Worm (Caenorhabditis elegans) whole organism, late embryonic: ENCODE data around the gene srt-12.

Source experiments
- C08G9.2 ChIP-seq: sonication (generic microtip); optimal IDR thresholded peaks from 2 replicates; lab custom pipeline; 2016; ENCODE audit warnings: mild to moderate bottlenecking, missing genetic modification characterization, moderate library complexity, missing compliant biosample characterization
- C38D4.7 ChIP-seq: fragments of 200-800 bp; sonication (Bioruptor generic); optimal IDR thresholded peaks from 2 replicates; lab custom pipeline; 2018; ENCODE audit warnings: mild to moderate bottlenecking, missing genetic modification characterization, moderate library complexity, missing compliant biosample characterization
- K02D7.2 ChIP-seq: sonication (generic microtip); optimal IDR thresholded peaks from 2 replicates; lab custom pipeline; 2017; ENCODE audit warnings: mild to moderate bottlenecking, missing genetic modification characterization, missing compliant biosample characterization
- K09A11.1 ChIP-seq: sonication (generic microtip); optimal IDR thresholded peaks from 2 replicates; lab custom pipeline; 2017; ENCODE audit warnings: antibody characterized with exemption, mild to moderate bottlenecking, missing genetic modification characterization, missing compliant biosample characterization; ENCODE audit not compliant: insufficient read depth
- Y22D7AL.16 ChIP-seq: sonication (generic microtip); optimal IDR thresholded peaks from 2 replicates; lab custom pipeline; 2016; ENCODE audit warnings: missing genetic modification characterization, missing compliant biosample characterization
- ama-1 ChIP-seq: fragments of 150-350 bp; optimal IDR thresholded peaks from 2 replicates; lab custom pipeline; 2014
- ceh-14 ChIP-seq: sonication (generic microtip); optimal IDR thresholded peaks from 2 replicates; lab custom pipeline; 2016; ENCODE audit warnings: missing genotype, missing genetic modification characterization, missing compliant biosample characterization
- ceh-22 ChIP-seq: sonication (generic microtip); optimal IDR thresholded peaks from 2 replicates; lab custom pipeline; 2017; ENCODE audit warnings: missing biosample characterization, missing genetic modification characterization
- ceh-30 ChIP-seq: fragments of 150-350 bp; optimal IDR thresholded peaks from 2 replicates; lab custom pipeline; 2014; ENCODE audit warnings: missing biosample characterization, missing genetic modification characterization
- ceh-48 ChIP-seq: sonication (generic microtip); optimal IDR thresholded peaks from 2 replicates; lab custom pipeline; 2016; ENCODE audit warnings: missing genetic modification characterization, inconsistent platforms, missing compliant biosample characterization
- ceh-6 ChIP-seq: fragments of 200-800 bp; sonication (Bioruptor generic); optimal IDR thresholded peaks from 2 replicates; lab custom pipeline; 2018; ENCODE audit warnings: mild to moderate bottlenecking, missing genetic modification characterization, missing compliant biosample characterization
- ceh-9 ChIP-seq: sonication (generic microtip); optimal IDR thresholded peaks from 2 replicates; lab custom pipeline; 2016; ENCODE audit warnings: mild to moderate bottlenecking, missing genetic modification characterization, inconsistent platforms, missing compliant biosample characterization
- che-1 ChIP-seq: sonication (generic microtip); optimal IDR thresholded peaks from 2 replicates; lab custom pipeline; 2016; ENCODE audit warnings: mild to moderate bottlenecking, missing genetic modification characterization, missing compliant biosample characterization
- dmd-4 ChIP-seq: sonication (generic microtip); optimal IDR thresholded peaks from 2 replicates; lab custom pipeline; 2016; ENCODE audit warnings: borderline replicate concordance, missing genetic modification characterization, missing compliant biosample characterization
- elt-2 ChIP-seq: sonication (generic microtip); optimal IDR thresholded peaks from 2 replicates; lab custom pipeline; 2016; ENCODE audit warnings: missing genetic modification reagents, missing genetic modification characterization, missing compliant biosample characterization
- elt-4 ChIP-seq: sonication (generic microtip); optimal IDR thresholded peaks from 2 replicates; lab custom pipeline; 2016; ENCODE audit warnings: missing genetic modification characterization, missing compliant biosample characterization
- eyg-1 ChIP-seq: sonication (generic microtip); optimal IDR thresholded peaks from 2 replicates; lab custom pipeline; 2016; ENCODE audit warnings: missing genotype, missing genetic modification characterization, missing compliant biosample characterization
- fkh-10 ChIP-seq: fragments of 150-350 bp; optimal IDR thresholded peaks from 2 replicates; lab custom pipeline; 2014; ENCODE audit warnings: missing biosample characterization, missing genetic modification reagents, missing genetic modification characterization
- gmeb-2 ChIP-seq: sonication (generic microtip); optimal IDR thresholded peaks from 2 replicates; lab custom pipeline; 2016; ENCODE audit warnings: missing genetic modification characterization, inconsistent platforms, missing compliant biosample characterization
- hlh-13 ChIP-seq: fragments of 200-800 bp; sonication (Bioruptor generic); optimal IDR thresholded peaks from 2 replicates; lab custom pipeline; 2018; ENCODE audit warnings: mild to moderate bottlenecking, missing genetic modification characterization, missing compliant biosample characterization
- hlh-30 ChIP-seq: sonication (generic microtip); optimal IDR thresholded peaks from 2 replicates; lab custom pipeline; 2017; ENCODE audit warnings: antibody characterized with exemption, missing genetic modification characterization, missing compliant biosample characterization; ENCODE audit not compliant: insufficient read depth
- hlh-6 ChIP-seq: sonication (generic microtip); optimal IDR thresholded peaks from 2 replicates; lab custom pipeline; 2016; ENCODE audit warnings: missing genotype, missing genetic modification characterization, missing compliant biosample characterization
- lin-11 ChIP-seq: fragments of 200-800 bp; sonication (Bioruptor generic); optimal IDR thresholded peaks from 2 replicates; lab custom pipeline; 2018; ENCODE audit warnings: mild to moderate bottlenecking, missing genetic modification characterization, missing compliant biosample characterization
- npax-4 ChIP-seq: sonication (generic microtip); optimal IDR thresholded peaks from 2 replicates; lab custom pipeline; 2016; ENCODE audit warnings: missing genetic modification characterization, missing compliant biosample characterization
- odd-2 ChIP-seq: sonication (generic microtip); optimal IDR thresholded peaks from 2 replicates; lab custom pipeline; 2017; ENCODE audit warnings: antibody characterized with exemption, mild to moderate bottlenecking, missing genetic modification characterization, missing compliant biosample characterization
- pat-9 ChIP-seq: fragments of 200-800 bp; sonication (Bioruptor generic); optimal IDR thresholded peaks from 2 replicates; lab custom pipeline; 2018; ENCODE audit warnings: mild to moderate bottlenecking, missing genetic modification characterization, moderate library complexity, missing compliant biosample characterization
- pax-1 ChIP-seq: fragments of 150-350 bp; optimal IDR thresholded peaks from 2 replicates; lab custom pipeline; 2014; ENCODE audit warnings: missing biosample characterization, missing genetic modification characterization
- rnt-1 ChIP-seq: sonication (generic microtip); optimal IDR thresholded peaks from 2 replicates; lab custom pipeline; 2016; ENCODE audit warnings: missing genetic modification characterization, missing compliant biosample characterization
- tbx-7 ChIP-seq: sonication (generic microtip); optimal IDR thresholded peaks from 2 replicates; lab custom pipeline; 2016; ENCODE audit warnings: missing genotype, missing genetic modification characterization, missing compliant biosample characterization
- ttx-3 ChIP-seq: sonication (generic microtip); optimal IDR thresholded peaks from 2 replicates; lab custom pipeline; 2016; ENCODE audit warnings: missing genetic modification reagents, missing genetic modification characterization, missing compliant biosample characterization
- unc-3 ChIP-seq, 2 experiments: fragments of 200-800 bp in 1 of 2; sonication (Bioruptor generic) in 1 of 2; sonication (generic microtip) in 1 of 2; conservative IDR thresholded peaks in 1 of 2; optimal IDR thresholded peaks in 1 of 2; 2 replicates each; pipeline versions ENCODE4 v1.3.6 to Lab custom; 2016 to 2022; ENCODE audit warnings: missing compliant biosample characterization in 2 of 2, missing genetic modification characterization in 2 of 2, missing genetic modification reagents in 1 of 2
- unc-55 ChIP-seq: sonication (generic microtip); optimal IDR thresholded peaks from 2 replicates; lab custom pipeline; 2017; ENCODE audit warnings: missing biosample characterization, missing genetic modification reagents, missing genetic modification characterization
- unc-86 ChIP-seq: sonication (generic microtip); optimal IDR thresholded peaks from 2 replicates; lab custom pipeline; 2016; ENCODE audit warnings: missing genetic modification characterization, missing compliant biosample characterization
- zip-5 ChIP-seq: sonication (generic microtip); optimal IDR thresholded peaks from 2 replicates; lab custom pipeline; 2016; ENCODE audit warnings: missing genetic modification characterization, missing compliant biosample characterization
- ztf-16 ChIP-seq: sonication (generic microtip); optimal IDR thresholded peaks from 2 replicates; lab custom pipeline; 2017; ENCODE audit warnings: missing genetic modification characterization, missing compliant biosample characterization

The srt-12 gene

DNA sequence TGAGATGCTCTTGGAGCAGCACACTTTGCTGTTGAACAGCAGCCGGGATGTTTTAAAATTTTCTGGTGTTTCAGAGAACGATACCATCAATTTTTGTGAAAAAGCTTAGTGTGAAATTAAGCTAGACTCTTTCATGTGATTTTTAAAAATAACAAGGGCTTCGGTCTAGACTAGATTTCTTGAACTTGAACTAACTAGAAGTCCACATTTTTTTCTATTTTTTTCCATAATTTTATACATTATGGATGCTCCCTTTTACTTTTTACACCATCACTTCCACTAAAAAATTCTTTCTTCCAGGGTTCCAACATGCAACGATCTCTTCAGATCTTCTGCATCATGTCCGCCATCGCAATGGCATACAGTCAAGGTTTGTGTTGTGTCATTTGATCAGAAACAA, 6.2 kb downstream of the srt-12 start, which contains the start of gene nlp-13:
Gene nlp-13, plus strand, starts transcription at position 301 of the 400 bp plus-strand sequence.
- TF ChIP-seq dmd-4 (tag; lab: Kevin White, UChicago) (no peak), ceh-9 (no peak), pax-1 (no peak)
- TF ChIP-seq, all 69 proteins: peak for 0

DNA sequence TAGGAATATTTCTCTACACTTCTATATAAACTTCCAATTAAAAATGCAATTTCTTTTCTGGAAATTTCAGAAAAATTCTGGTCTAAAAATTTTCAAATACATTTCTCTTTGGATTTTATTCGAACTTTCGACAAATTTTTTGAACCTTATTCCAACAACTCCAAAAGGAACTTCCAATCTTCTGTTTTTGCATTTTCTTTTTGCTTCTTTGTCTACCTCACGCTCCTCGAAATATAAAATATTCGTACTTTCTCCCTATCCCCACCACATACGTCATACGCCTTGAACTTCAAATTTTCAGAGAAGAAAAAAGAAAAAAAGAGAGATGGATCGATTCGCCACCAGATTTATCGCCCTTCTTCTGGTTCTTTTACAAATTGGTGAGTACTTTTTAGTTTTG, 23.0 kb downstream of the srt-12 start, which contains the start of gene nlp-9:
Gene nlp-9, plus strand, starts transcription at position 301 of the 400 bp plus-strand sequence.
- TF ChIP-seq zip-5 (tag; lab: Kevin White, UChicago) (no peak), fkh-10 (GFP tag; lab: Kevin White, UChicago) (no peak), unc-3 (GFP tag; conservative IDR thresholded peaks at IDR 0.05; lab: Robert Waterston, UW) (no peak), unc-3 (tag; optimal IDR thresholded peaks at IDR 0.05; lab: Kevin White, UChicago) (no peak), C38D4.7 (GFP tag; lab: Kevin White, UChicago) (no peak), pat-9 (tag; lab: Kevin White, UChicago) (no peak), unc-55 (no peak), ztf-16 (no peak), odd-2 (tag; lab: Kevin White, UChicago) (no peak), C08G9.2 (tag; lab: Kevin White, UChicago) (no peak), ttx-3 (tag; lab: Kevin White, UChicago) (no peak), hlh-6 (tag; lab: Kevin White, UChicago) (no peak), elt-2 (tag; lab: Kevin White, UChicago) (no peak), K09A11.1 (tag; lab: Kevin White, UChicago) (no peak), ceh-30 (tag; lab: Kevin White, UChicago) (no peak), pax-1 (no peak), rnt-1 (tag; lab: Kevin White, UChicago) (no peak), che-1 (tag; lab: Kevin White, UChicago) (no peak), ceh-22 (no peak), lin-11 (no peak)
- TF ChIP-seq, all 69 proteins: peak for 0

DNA sequence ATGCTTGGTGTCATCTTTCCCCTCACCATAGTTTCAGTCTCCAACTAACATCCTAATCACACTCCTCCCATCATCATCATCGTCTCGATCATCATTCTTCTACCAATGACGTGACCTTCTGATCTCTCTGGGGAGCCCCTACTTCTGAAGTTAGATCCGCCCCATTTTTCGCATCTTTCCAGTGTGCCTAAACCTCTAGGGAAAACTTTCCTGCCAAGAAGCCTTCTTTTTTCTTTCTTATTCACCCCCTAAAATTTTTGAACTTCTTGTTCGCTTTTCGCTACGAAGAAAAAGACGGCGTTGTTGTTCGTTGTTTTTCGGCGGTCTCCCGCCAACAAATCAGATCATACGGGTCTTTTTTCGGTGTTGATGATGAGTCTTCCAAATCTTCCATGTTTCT, 24.1 kb downstream of the srt-12 start:
- no peak for TF ChIP-seq npax-4 (tag; lab: Kevin White, UChicago)
- no peak for TF ChIP-seq elt-4
- no peak for TF ChIP-seq elt-2 (tag; lab: Kevin White, UChicago)
- TF ChIP-seq hlh-13 (GFP tag; lab: Kevin White, UChicago): no peak
- no peak for TF ChIP-seq rnt-1 (tag; lab: Kevin White, UChicago)
- no peak for TF ChIP-seq unc-3 (GFP tag; conservative IDR thresholded peaks at IDR 0.05; lab: Robert Waterston, UW)
- TF ChIP-seq unc-3 (tag; optimal IDR thresholded peaks at IDR 0.05; lab: Kevin White, UChicago): peak; percentile 5
- TF ChIP-seq tbx-7 (tag; lab: Kevin White, UChicago): no peak
- TF ChIP-seq, all 69 proteins: peak for 1

DNA sequence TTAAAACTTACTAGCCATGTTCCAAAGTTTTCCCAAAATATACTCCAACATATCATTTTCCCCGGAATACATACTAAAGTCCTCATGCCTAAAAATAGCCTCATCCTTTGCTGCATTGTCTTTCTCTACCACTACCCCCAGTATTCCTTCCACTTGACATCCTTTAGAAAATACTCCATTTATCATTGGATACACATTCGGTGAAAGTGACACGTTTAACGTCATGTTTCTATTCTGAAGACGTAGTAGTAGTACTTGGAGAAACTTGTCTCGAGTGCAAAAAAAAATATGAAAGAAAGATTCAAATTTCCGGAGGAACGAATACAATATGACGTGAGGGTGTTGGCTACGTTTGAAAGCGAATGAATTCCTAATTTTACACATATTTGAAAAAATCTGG, 25.4 kb downstream of the srt-12 start:
- no peak for TF ChIP-seq ama-1
- no peak for TF ChIP-seq elt-4
- TF ChIP-seq ceh-9: no peak
- no peak for TF ChIP-seq ceh-14 (tag; lab: Kevin White, UChicago)
- no peak for TF ChIP-seq eyg-1 (tag; lab: Kevin White, UChicago)
- TF ChIP-seq ttx-3 (tag; lab: Kevin White, UChicago): no peak
- no peak for TF ChIP-seq ceh-30 (tag; lab: Kevin White, UChicago)
- no peak for TF ChIP-seq zip-5 (tag; lab: Kevin White, UChicago)
- TF ChIP-seq rnt-1 (tag; lab: Kevin White, UChicago): no peak
- TF ChIP-seq ceh-48 (tag; lab: Kevin White, UChicago): no peak
- TF ChIP-seq gmeb-2 (tag; lab: Kevin White, UChicago): no peak
- TF ChIP-seq hlh-13 (GFP tag; lab: Kevin White, UChicago): no peak
- no peak for TF ChIP-seq Y22D7AL.16 (tag; lab: Kevin White, UChicago)
- no peak for TF ChIP-seq ceh-6
- no peak for TF ChIP-seq unc-86 (tag; lab: Kevin White, UChicago)
- no peak for TF ChIP-seq K02D7.2 (tag; lab: Kevin White, UChicago)
- TF ChIP-seq hlh-30: no peak
